Fruit fly (Drosophila melanogaster) whole organism, embryonic: ENCODE data around the gene E2f2.

ENCODE experiments used
- CG10147 ChIP-seq: fragments of 200-800 bp; sonication (Bioruptor generic); optimal IDR thresholded peaks from 2 replicates; lab custom pipeline; 2019; ENCODE audit warnings: missing biosample characterization, mild to moderate bottlenecking, missing genetic modification characterization, moderate library complexity
- CG10267 ChIP-seq: fragments of 200-800 bp; sonication (Bioruptor generic); optimal IDR thresholded peaks from 2 replicates; lab custom pipeline; 2018; ENCODE audit warnings: missing biosample characterization, mild to moderate bottlenecking, missing genetic modification characterization, moderate library complexity
- CG10959 ChIP-seq: fragments of 200-800 bp; sonication (Bioruptor generic); IDR thresholded peaks from 2 replicates; pipeline ENCODE4 v1.3.6; 2022; ENCODE audit warnings: missing biosample characterization, missing genetic modification characterization
- CG11085 ChIP-seq: fragments of 200-800 bp; sonication (Bioruptor generic); IDR thresholded peaks from 2 replicates; pipeline ENCODE4 v1.3.6; 2022; ENCODE audit warnings: missing biosample characterization, missing genetic modification characterization
- CG11723 ChIP-seq: fragments of 200-800 bp; sonication (Bioruptor generic); optimal IDR thresholded peaks from 2 replicates; lab custom pipeline; 2017; ENCODE audit warnings: missing biosample characterization, mild to moderate bottlenecking, missing genetic modification characterization
- CG12071 ChIP-seq: fragments of 200-800 bp; sonication (Bioruptor generic); optimal IDR thresholded peaks from 3 replicates; lab custom pipeline; 2018; ENCODE audit warnings: missing biosample characterization, mild to moderate bottlenecking, missing genetic modification characterization
- CG12155 ChIP-seq: fragments of 200-800 bp; sonication (Bioruptor generic); optimal IDR thresholded peaks from 3 replicates; lab custom pipeline; 2016; ENCODE audit warnings: missing biosample characterization, missing genetic modification characterization
- CG12299 ChIP-seq: fragments of 200-800 bp; sonication (Bioruptor generic); optimal IDR thresholded peaks from 2 replicates; lab custom pipeline; 2018; ENCODE audit warnings: missing biosample characterization, mild to moderate bottlenecking, missing genetic modification characterization
- CG12659 ChIP-seq: fragments of 200-800 bp; sonication (Bioruptor generic); optimal IDR thresholded peaks from 3 replicates; lab custom pipeline; 2017; ENCODE audit warnings: mild to moderate bottlenecking, missing biosample characterization, missing genetic modification reagents, missing genetic modification characterization
- CG14710 ChIP-seq: fragments of 200-800 bp; sonication (Bioruptor generic); optimal IDR thresholded peaks from 3 replicates; lab custom pipeline; 2019; ENCODE audit warnings: missing biosample characterization, mild to moderate bottlenecking, missing genetic modification characterization, moderate library complexity
- CG16815 ChIP-seq: fragments of 200-800 bp; sonication (Bioruptor generic); optimal IDR thresholded peaks from 3 replicates; lab custom pipeline; 2017; ENCODE audit warnings: missing biosample characterization, mild to moderate bottlenecking, missing genetic modification characterization
- CG17186 ChIP-seq: fragments of 200-800 bp; sonication (Bioruptor generic); optimal IDR thresholded peaks from 3 replicates; lab custom pipeline; 2017; ENCODE audit warnings: missing biosample characterization, missing genetic modification reagents, missing genetic modification characterization
- CG17568 ChIP-seq: fragments of 200-800 bp; sonication (Bioruptor generic); optimal IDR thresholded peaks from 2 replicates; lab custom pipeline; 2018; ENCODE audit warnings: missing biosample characterization, mild to moderate bottlenecking, missing genetic modification characterization, moderate library complexity
- CG18599 ChIP-seq: fragments of 200-800 bp; sonication (Bioruptor generic); optimal IDR thresholded peaks from 3 replicates; lab custom pipeline; 2017; ENCODE audit warnings: missing biosample characterization, missing genetic modification characterization, mild to moderate bottlenecking, moderate library complexity, missing genetic modification reagents
- CG3281 ChIP-seq: fragments of 200-800 bp; sonication (Bioruptor generic); optimal IDR thresholded peaks from 3 replicates; lab custom pipeline; 2017; ENCODE audit warnings: missing biosample characterization, mild to moderate bottlenecking, missing genetic modification characterization
- CG3407 ChIP-seq: fragments of 200-800 bp; sonication (Bioruptor generic); optimal IDR thresholded peaks from 2 replicates; lab custom pipeline; 2018; ENCODE audit warnings: missing biosample characterization, mild to moderate bottlenecking, missing genetic modification characterization
- CG3847 ChIP-seq: fragments of 200-800 bp; sonication (Bioruptor generic); IDR thresholded peaks from 2 replicates; pipeline ENCODE4 v1.3.6; 2022; ENCODE audit warnings: missing biosample characterization, missing genetic modification characterization
- CG4730 ChIP-seq: fragments of 200-800 bp; sonication (Bioruptor generic); IDR thresholded peaks from 2 replicates; pipeline ENCODE4 v1.3.6; 2022; ENCODE audit warnings: missing biosample characterization, missing genetic modification characterization
- CG5245 ChIP-seq: fragments of 200-800 bp; sonication (Bioruptor generic); optimal IDR thresholded peaks from 3 replicates; lab custom pipeline; 2016; ENCODE audit warnings: missing biosample characterization, missing genetic modification characterization
- CG6854 ChIP-seq: fragments of 200-800 bp; sonication (Bioruptor generic); optimal IDR thresholded peaks from 3 replicates; lab custom pipeline; 2017; ENCODE audit warnings: missing biosample characterization, mild to moderate bottlenecking, missing genetic modification characterization
- CG7271 ChIP-seq: fragments of 200-800 bp; sonication (Bioruptor generic); optimal IDR thresholded peaks from 2 replicates; lab custom pipeline; 2018; ENCODE audit warnings: missing biosample characterization, mild to moderate bottlenecking, missing genetic modification characterization, moderate library complexity
- CG7556 ChIP-seq: fragments of 200-800 bp; sonication (Bioruptor generic); optimal IDR thresholded peaks from 2 replicates; lab custom pipeline; 2017; ENCODE audit warnings: missing biosample characterization, mild to moderate bottlenecking, missing genetic modification characterization
- CG9932 ChIP-seq: fragments of 200-800 bp; sonication (Bioruptor generic); IDR thresholded peaks from 2 replicates; pipeline ENCODE4 v1.3.6; 2022; ENCODE audit warnings: missing biosample characterization, missing genetic modification characterization
- Deaf1 ChIP-seq: fragments of 200-800 bp; optimal IDR thresholded peaks from 3 replicates; lab custom pipeline; 2019; ENCODE audit warnings: missing biosample characterization, mild to moderate bottlenecking, missing genetic modification characterization, moderate library complexity
- ERR ChIP-seq: fragments of 200-800 bp; sonication (Bioruptor generic); optimal IDR thresholded peaks from 2 replicates; lab custom pipeline; 2016; ENCODE audit warnings: missing biosample characterization, missing genetic modification characterization
- HLHmδ ChIP-seq: fragments of 200-800 bp; sonication (Bioruptor generic); optimal IDR thresholded peaks from 2 replicates; lab custom pipeline; 2018; ENCODE audit warnings: missing biosample characterization, mild to moderate bottlenecking, missing genetic modification characterization, moderate library complexity
- Lpt ChIP-seq: fragments of >200 bp; optimal IDR thresholded peaks from 2 replicates; lab custom pipeline; 2018; ENCODE audit warnings: missing biosample characterization, missing genetic modification characterization
- MESR4 ChIP-seq: fragments of 200-800 bp; sonication (Bioruptor generic); optimal IDR thresholded peaks from 2 replicates; lab custom pipeline; 2018; ENCODE audit warnings: missing biosample characterization, mild to moderate bottlenecking, missing genetic modification characterization, moderate library complexity
- Meics ChIP-seq: fragments of 200-800 bp; sonication (Bioruptor generic); optimal IDR thresholded peaks from 2 replicates; lab custom pipeline; 2017; ENCODE audit warnings: missing biosample characterization, mild to moderate bottlenecking, missing genetic modification characterization
- NFAT ChIP-seq: fragments of 200-800 bp; sonication (Bioruptor generic); IDR thresholded peaks from 2 replicates; pipeline ENCODE4 v1.3.6; 2022; ENCODE audit warnings: missing biosample characterization, missing genetic modification characterization
- PHDP ChIP-seq: fragments of 200-800 bp; sonication (Bioruptor generic); optimal IDR thresholded peaks from 3 replicates; lab custom pipeline; 2018; ENCODE audit warnings: missing biosample characterization, mild to moderate bottlenecking, missing genetic modification characterization, moderate library complexity
- ap ChIP-seq: fragments of 200-800 bp; sonication (Bioruptor generic); IDR thresholded peaks from 2 replicates; pipeline ENCODE4 v1.3.6; 2022; ENCODE audit warnings: missing biosample characterization, missing genetic modification characterization
- chif ChIP-seq, 2 experiments: fragments of 200-800 bp; sonication (Bioruptor generic); optimal IDR thresholded peaks; 3 replicates each; lab custom pipeline; 2016; ENCODE audit warnings: missing biosample characterization in 2 of 2, missing genetic modification characterization in 2 of 2
- chinmo ChIP-seq: fragments of 200-800 bp; sonication (Bioruptor generic); IDR thresholded peaks from 4 replicates; pipeline ENCODE4 v1.3.6; 2022; ENCODE audit warnings: missing biosample characterization, missing genetic modification characterization; ENCODE audit not compliant: partially characterized antibody
- ci ChIP-seq: fragments of 200-800 bp; sonication (Bioruptor generic); IDR thresholded peaks from 3 replicates; pipeline ENCODE4 v1.3.6; 2022; ENCODE audit warnings: missing biosample characterization, missing genetic modification characterization
- disco-r ChIP-seq: fragments of 200-800 bp; sonication (Bioruptor generic); optimal IDR thresholded peaks from 2 replicates; lab custom pipeline; 2016; ENCODE audit warnings: missing biosample characterization, missing genetic modification characterization
- dysf ChIP-seq: fragments of 200-800 bp; sonication (Bioruptor generic); IDR thresholded peaks from 3 replicates; pipeline ENCODE4 v1.3.6; 2022; ENCODE audit warnings: missing biosample characterization, missing genetic modification characterization
- ems ChIP-seq: fragments of 200-800 bp; sonication (Bioruptor generic); optimal IDR thresholded peaks from 3 replicates; lab custom pipeline; 2016; ENCODE audit warnings: missing biosample characterization, missing genetic modification characterization
- gem ChIP-seq: fragments of 200-800 bp; sonication (Bioruptor generic); optimal IDR thresholded peaks from 2 replicates; lab custom pipeline; 2019; ENCODE audit warnings: missing biosample characterization, mild to moderate bottlenecking, missing genetic modification characterization, moderate library complexity
- gro ChIP-seq: fragments of 200-800 bp; sonication (Bioruptor generic); optimal IDR thresholded peaks from 2 replicates; lab custom pipeline; 2016; ENCODE audit warnings: missing biosample characterization, missing genetic modification characterization
- maf-S ChIP-seq: fragments of 200-800 bp; sonication (Bioruptor generic); optimal IDR thresholded peaks from 2 replicates; lab custom pipeline; 2016; ENCODE audit warnings: missing biosample characterization, missing genetic modification characterization
- mam ChIP-seq: fragments of 200-800 bp; sonication (Bioruptor generic); optimal IDR thresholded peaks from 3 replicates; lab custom pipeline; 2016; ENCODE audit warnings: missing biosample characterization, missing genetic modification characterization
- psq ChIP-seq: fragments of 200-800 bp; sonication (Bioruptor generic); optimal IDR thresholded peaks from 2 replicates; lab custom pipeline; 2017; ENCODE audit warnings: missing biosample characterization, missing genetic modification characterization
- slp2 ChIP-seq: fragments of 200-800 bp; sonication (Bioruptor generic); optimal IDR thresholded peaks from 2 replicates; lab custom pipeline; 2016; ENCODE audit warnings: missing biosample characterization, missing genetic modification characterization
- stc ChIP-seq: fragments of 200-800 bp; sonication (Bioruptor generic); IDR thresholded peaks from 2 replicates; pipeline ENCODE4 v1.3.6; 2022; ENCODE audit warnings: missing biosample characterization, missing genetic modification characterization
- tna ChIP-seq: fragments of 200-800 bp; sonication (Bioruptor generic); IDR thresholded peaks from 2 replicates; pipeline ENCODE4 v1.3.6; 2022; ENCODE audit warnings: missing biosample characterization, missing genetic modification characterization; ENCODE audit not compliant: partially characterized antibody
- trem ChIP-seq: fragments of 200-800 bp; optimal IDR thresholded peaks from 3 replicates; lab custom pipeline; 2019; ENCODE audit warnings: missing biosample characterization, mild to moderate bottlenecking, missing genetic modification characterization, moderate library complexity
- twi ChIP-seq: fragments of 200-800 bp; optimal IDR thresholded peaks from 2 replicates; lab custom pipeline; 2019; ENCODE audit warnings: missing biosample characterization, mild to moderate bottlenecking, missing genetic modification characterization, moderate library complexity
- unc-4 ChIP-seq: fragments of 200-800 bp; sonication (Bioruptor generic); IDR thresholded peaks from 2 replicates; pipeline ENCODE4 v1.3.6; 2022; ENCODE audit warnings: missing biosample characterization, missing genetic modification characterization; ENCODE audit not compliant: partially characterized antibody
- vvl ChIP-seq: fragments of 200-800 bp; sonication (Bioruptor generic); IDR thresholded peaks from 2 replicates; pipeline ENCODE4 v1.3.6; 2022; ENCODE audit warnings: missing biosample characterization, missing genetic modification characterization
- wek ChIP-seq: fragments of 200-800 bp; sonication (Bioruptor generic); optimal IDR thresholded peaks from 3 replicates; lab custom pipeline; 2018; ENCODE audit warnings: missing biosample characterization, mild to moderate bottlenecking, missing genetic modification characterization, moderate library complexity

E2f2 gene

dm6 chr2L:21149053-21149452 lies 7.5 kb downstream of the E2f2 start (continued):
- TF ChIP-seq ci (GFP tag; lab: Robert Waterston, UW) (peak; percentile 77; the same call in 2 of the 3 replicates), dysf (GFP tag; lab: Robert Waterston, UW) (peak; percentile 73), HLHmδ (GFP tag; lab: Kevin White, UChicago) (no peak), unc-4 (peak; percentile 77), PHDP (peak; percentile 59), CG11723 (no peak), CG12071 (no peak), Deaf1 (no peak), slp2 (GFP tag; lab: Kevin White, UChicago) (no peak), NFAT (peak; percentile 43; the same call in 1 of the 2 replicates), CG17186 (GFP tag; lab: Kevin White, UChicago) (no peak), CG4730 (GFP tag; lab: Robert Waterston, UW) (0 out of 2 replicates have a peak, but pooled peaks have one; percentile 8), CG3847 (GFP tag; lab: Robert Waterston, UW) (peak; percentile 63), vvl (GFP tag; lab: Robert Waterston, UW) (peak; percentile 71), CG17568 (peak; percentile 22), CG3407 (GFP tag; lab: Kevin White, UChicago) (no peak), CG5245 (no peak), CG10959 (no peak), CG3281 (peak; percentile 13), CG12155 (peak; percentile 21), trem (tag; lab: Kevin White, UChicago) (peak; percentile 67), ERR (GFP tag; lab: Kevin White, UChicago) (no peak), CG12659 (GFP tag; lab: Kevin White, UChicago) (peak; percentile 71), ems (no peak), twi (tag; lab: Kevin White, UChicago) (no peak), disco-r (GFP tag; lab: Kevin White, UChicago) (no peak), mam (peak; percentile 15), gro (GFP tag; lab: Kevin White, UChicago) (no peak), maf-S (GFP tag; lab: Kevin White, UChicago) (no peak), ap (GFP tag; lab: Robert Waterston, UW) (peak; percentile 13; the same call in 1 of the 2 replicates), stc (GFP tag; lab: Robert Waterston, UW) (peak; percentile 54; the same call in 1 of the 2 replicates), Meics (GFP tag; lab: Kevin White, UChicago) (peak; percentile 67), CG9932 (GFP tag; lab: Robert Waterston, UW) (peak; percentile 77), tna (GFP tag; lab: Robert Waterston, UW) (peak; percentile 61), gem (tag; lab: Kevin White, UChicago) (peak; percentile 75), CG11085 (no peak), CG12299 (peak; percentile 33), psq (GFP tag; lab: Kevin White, UChicago) (no peak), wek (GFP tag; lab: Kevin White, UChicago) (no peak), chinmo (GFP tag; lab: Robert Waterston, UW) (no peak), CG6854 (GFP tag; lab: Kevin White, UChicago) (peak; percentile 52), MESR4 (GFP tag; lab: Kevin White, UChicago) (no peak), CG7556 (GFP tag; lab: Kevin White, UChicago) (no peak), CG16815 (no peak), CG10267 (tag; lab: Kevin White, UChicago) (peak; percentile 66), CG18599 (GFP tag; lab: Kevin White, UChicago) (no peak), CG14710 (peak; percentile 57), CG7271 (tag; lab: Kevin White, UChicago) (no peak), CG10147 (peak; percentile 57), Lpt (GFP tag; lab: Kevin White, UChicago) (no peak), chif (GFP tag; optimal IDR thresholded peaks at IDR 0.05; lab: Kevin White, UChicago) (no peak)
